Fruit fly (Drosophila melanogaster) whole organism, embryonic: ENCODE data around the gene CG5180.

Experiments
- ATbp ChIP-seq: fragments of 200-800 bp; sonication (Bioruptor generic); optimal IDR thresholded peaks from 2 replicates; lab custom pipeline; 2017; ENCODE audit warnings: missing biosample characterization, mild to moderate bottlenecking, missing genetic modification characterization, missing genetic modification reagents
- B-H2 ChIP-seq: fragments of 200-800 bp; sonication (Bioruptor generic); optimal IDR thresholded peaks from 2 replicates; lab custom pipeline; 2018; ENCODE audit warnings: missing biosample characterization, mild to moderate bottlenecking, missing genetic modification characterization
- BEAF-32 ChIP-seq: fragments of 200-800 bp; sonication (Bioruptor generic); optimal IDR thresholded peaks from 3 replicates; lab custom pipeline; 2017; ENCODE audit warnings: missing biosample characterization, missing genetic modification characterization, mild to moderate bottlenecking, moderate library complexity, missing genetic modification reagents
- CG10462 ChIP-seq: fragments of 200-800 bp; sonication (Bioruptor generic); optimal IDR thresholded peaks from 2 replicates; lab custom pipeline; 2016; ENCODE audit warnings: missing biosample characterization, missing genetic modification characterization
- CG11560 ChIP-seq: fragments of 200-800 bp; sonication (Bioruptor generic); IDR thresholded peaks from 3 replicates; pipeline ENCODE4 v1.3.6; 2022; ENCODE audit warnings: missing biosample characterization, missing genetic modification characterization
- CG11695 ChIP-seq: fragments of 200-800 bp; sonication (Bioruptor generic); IDR thresholded peaks from 3 replicates; pipeline ENCODE4 v1.3.6; 2022; ENCODE audit warnings: missing biosample characterization, missing genetic modification characterization
- CG12299 ChIP-seq: fragments of 200-800 bp; sonication (Bioruptor generic); optimal IDR thresholded peaks from 2 replicates; lab custom pipeline; 2018; ENCODE audit warnings: missing biosample characterization, mild to moderate bottlenecking, missing genetic modification characterization
- CG13123 ChIP-seq: fragments of 200-800 bp; sonication (Bioruptor generic); optimal IDR thresholded peaks from 2 replicates; lab custom pipeline; 2016; ENCODE audit warnings: missing biosample characterization, missing genetic modification characterization
- CG13624 ChIP-seq: fragments of 200-800 bp; sonication (Bioruptor generic); optimal IDR thresholded peaks from 2 replicates; lab custom pipeline; 2016; ENCODE audit warnings: missing biosample characterization, missing genetic modification characterization
- CG15514 ChIP-seq: fragments of 200-800 bp; sonication (Bioruptor generic); optimal IDR thresholded peaks from 3 replicates; lab custom pipeline; 2017; ENCODE audit warnings: missing biosample characterization, missing genetic modification characterization, mild to moderate bottlenecking, moderate library complexity, missing genetic modification reagents
- CG1647 ChIP-seq: fragments of 200-800 bp; sonication (Bioruptor generic); optimal IDR thresholded peaks from 3 replicates; lab custom pipeline; 2016; ENCODE audit warnings: missing biosample characterization, missing genetic modification characterization
- CG16815 ChIP-seq: fragments of 200-800 bp; sonication (Bioruptor generic); optimal IDR thresholded peaks from 3 replicates; lab custom pipeline; 2017; ENCODE audit warnings: missing biosample characterization, mild to moderate bottlenecking, missing genetic modification characterization
- CG17359 ChIP-seq: fragments of 200-800 bp; sonication (Bioruptor generic); optimal IDR thresholded peaks from 3 replicates; lab custom pipeline; 2018; ENCODE audit warnings: missing biosample characterization, mild to moderate bottlenecking, missing genetic modification characterization, moderate library complexity
- CG18262 ChIP-seq: fragments of 200-800 bp; optimal IDR thresholded peaks from 3 replicates; lab custom pipeline; 2019; ENCODE audit warnings: missing biosample characterization, mild to moderate bottlenecking, missing genetic modification characterization, moderate library complexity
- CG2120 ChIP-seq: fragments of 200-800 bp; sonication (Bioruptor generic); optimal IDR thresholded peaks from 3 replicates; lab custom pipeline; 2016; ENCODE audit warnings: missing biosample characterization, missing genetic modification characterization
- CG2678 ChIP-seq: fragments of 200-800 bp; sonication (Bioruptor generic); optimal IDR thresholded peaks from 3 replicates; lab custom pipeline; 2019; ENCODE audit warnings: missing biosample characterization, mild to moderate bottlenecking, missing genetic modification characterization, moderate library complexity
- CG31365 ChIP-seq: fragments of 200-800 bp; sonication (Bioruptor generic); optimal IDR thresholded peaks from 2 replicates; lab custom pipeline; 2018; ENCODE audit warnings: missing biosample characterization, mild to moderate bottlenecking, missing genetic modification characterization
- CG31388 ChIP-seq: fragments of 200-800 bp; sonication (Bioruptor generic); optimal IDR thresholded peaks from 2 replicates; lab custom pipeline; 2016; ENCODE audit warnings: missing biosample characterization, missing genetic modification characterization
- CG3847 ChIP-seq: fragments of 200-800 bp; sonication (Bioruptor generic); IDR thresholded peaks from 2 replicates; pipeline ENCODE4 v1.3.6; 2022; ENCODE audit warnings: missing biosample characterization, missing genetic modification characterization
- CG42726 ChIP-seq: fragments of 200-800 bp; sonication (Bioruptor generic); IDR thresholded peaks from 2 replicates; pipeline ENCODE4 v1.3.6; 2022; ENCODE audit warnings: missing biosample characterization, missing genetic modification characterization; ENCODE audit not compliant: partially characterized antibody
- CG6175 ChIP-seq: fragments of 200-800 bp; sonication (Bioruptor generic); IDR thresholded peaks from 3 replicates; pipeline ENCODE4 v1.3.6; 2022; ENCODE audit warnings: missing biosample characterization, missing genetic modification characterization
- CG6654 ChIP-seq: fragments of 200-800 bp; sonication (Bioruptor generic); optimal IDR thresholded peaks from 2 replicates; lab custom pipeline; 2017; ENCODE audit warnings: missing biosample characterization, mild to moderate bottlenecking, missing genetic modification characterization
- CG7839 ChIP-seq: fragments of 200-800 bp; sonication (Bioruptor generic); optimal IDR thresholded peaks from 3 replicates; lab custom pipeline; 2018; ENCODE audit warnings: missing biosample characterization, mild to moderate bottlenecking, missing genetic modification characterization, moderate library complexity
- CTCF ChIP-seq: fragments of 200-800 bp; sonication (Bioruptor generic); optimal IDR thresholded peaks from 2 replicates; lab custom pipeline; 2017; ENCODE audit warnings: missing biosample characterization, mild to moderate bottlenecking, missing genetic modification characterization, moderate library complexity
- D19A ChIP-seq: fragments of 200-800 bp; optimal IDR thresholded peaks from 3 replicates; lab custom pipeline; 2019; ENCODE audit warnings: missing biosample characterization, mild to moderate bottlenecking, missing genetic modification characterization, moderate library complexity
- Dp ChIP-seq: fragments of 200-800 bp; sonication (Bioruptor generic); optimal IDR thresholded peaks from 2 replicates; lab custom pipeline; 2018; ENCODE audit warnings: missing biosample characterization, mild to moderate bottlenecking, missing genetic modification characterization, moderate library complexity
- Fer3 ChIP-seq: fragments of 200-800 bp; sonication (Bioruptor generic); optimal IDR thresholded peaks from 2 replicates; lab custom pipeline; 2018; ENCODE audit warnings: missing biosample characterization, mild to moderate bottlenecking, missing genetic modification characterization, moderate library complexity
- Gsc ChIP-seq: fragments of 200-800 bp; sonication (Bioruptor generic); IDR thresholded peaks from 2 replicates; pipeline ENCODE4 v1.3.6; 2022; ENCODE audit warnings: missing biosample characterization, missing genetic modification characterization
- HLH3B ChIP-seq: fragments of 200-800 bp; sonication (Bioruptor generic); IDR thresholded peaks from 2 replicates; pipeline ENCODE4 v1.3.6; 2022; ENCODE audit warnings: missing biosample characterization, missing genetic modification characterization
- Hey ChIP-seq: fragments of 200-800 bp; sonication (Bioruptor generic); optimal IDR thresholded peaks from 3 replicates; lab custom pipeline; 2018; ENCODE audit warnings: missing biosample characterization, mild to moderate bottlenecking, missing genetic modification characterization
- Hr39 ChIP-seq: fragments of >200 bp; optimal IDR thresholded peaks from 2 replicates; lab custom pipeline; 2017
- Med ChIP-seq: fragments of 200-800 bp; sonication (Bioruptor generic); peaks from one replicate; lab custom pipeline; 2016; ENCODE audit warnings: missing biosample characterization, missing genetic modification characterization, mild to moderate bottlenecking, inconsistent platforms, moderate library complexity
- Meics ChIP-seq: fragments of 200-800 bp; sonication (Bioruptor generic); optimal IDR thresholded peaks from 2 replicates; lab custom pipeline; 2017; ENCODE audit warnings: missing biosample characterization, mild to moderate bottlenecking, missing genetic modification characterization
- Ravus ChIP-seq: fragments of 200-800 bp; sonication (Bioruptor generic); IDR thresholded peaks from 2 replicates; pipeline ENCODE4 v1.3.6; 2022; ENCODE audit warnings: missing biosample characterization, missing genetic modification characterization
- Sox102F ChIP-seq: fragments of 200-800 bp; sonication (Bioruptor generic); optimal IDR thresholded peaks from 2 replicates; lab custom pipeline; 2018; ENCODE audit warnings: missing biosample characterization, mild to moderate bottlenecking, missing genetic modification characterization, moderate library complexity
- ase ChIP-seq: fragments of 200-800 bp; sonication (Bioruptor generic); IDR thresholded peaks from 3 replicates; pipeline ENCODE4 v1.3.6; 2022; ENCODE audit warnings: missing biosample characterization, missing genetic modification characterization
- ash1 ChIP-seq: fragments of 200-800 bp; sonication (Bioruptor generic); optimal IDR thresholded peaks from 2 replicates; lab custom pipeline; 2018; ENCODE audit warnings: missing biosample characterization, mild to moderate bottlenecking, missing genetic modification characterization
- bab2 ChIP-seq: fragments of 200-800 bp; sonication (Bioruptor generic); optimal IDR thresholded peaks from 2 replicates; lab custom pipeline; 2016; ENCODE audit warnings: missing biosample characterization, missing genetic modification characterization
- cato ChIP-seq: fragments of 200-800 bp; sonication (Bioruptor generic); optimal IDR thresholded peaks from 2 replicates; lab custom pipeline; 2016; ENCODE audit warnings: missing biosample characterization, missing genetic modification characterization, borderline replicate concordance
- chif ChIP-seq, 2 experiments: fragments of 200-800 bp; sonication (Bioruptor generic); optimal IDR thresholded peaks; 3 replicates each; lab custom pipeline; 2016; ENCODE audit warnings: missing biosample characterization in 2 of 2, missing genetic modification characterization in 2 of 2
- dati ChIP-seq: fragments of 200-800 bp; sonication (Bioruptor generic); IDR thresholded peaks from 2 replicates; pipeline ENCODE4 v1.3.6; 2022; ENCODE audit warnings: missing biosample characterization, missing genetic modification characterization
- dm ChIP-seq: fragments of 200-800 bp; sonication (Bioruptor generic); optimal IDR thresholded peaks from 3 replicates; lab custom pipeline; 2016; ENCODE audit warnings: missing biosample characterization, missing genetic modification characterization
- her ChIP-seq: fragments of 200-800 bp; sonication (Bioruptor generic); optimal IDR thresholded peaks from 2 replicates; lab custom pipeline; 2016; ENCODE audit warnings: missing biosample characterization, missing genetic modification characterization
- jigr1 ChIP-seq: fragments of 200-800 bp; sonication (Bioruptor generic); IDR thresholded peaks from 3 replicates; pipeline ENCODE4 v1.3.6; 2022; ENCODE audit warnings: missing biosample characterization, missing genetic modification characterization
- ken ChIP-seq: fragments of 200-800 bp; sonication (Bioruptor generic); IDR thresholded peaks from 3 replicates; pipeline ENCODE4 v1.3.6; 2022; ENCODE audit warnings: missing biosample characterization, missing genetic modification characterization
- luna ChIP-seq: fragments of 200-800 bp; sonication (Bioruptor generic); optimal IDR thresholded peaks from 2 replicates; lab custom pipeline; 2016; ENCODE audit warnings: missing biosample characterization, missing genetic modification characterization
- nmo ChIP-seq: fragments of 200-800 bp; sonication (Bioruptor generic); optimal IDR thresholded peaks from 2 replicates; lab custom pipeline; 2018; ENCODE audit warnings: missing biosample characterization, mild to moderate bottlenecking, missing genetic modification characterization, moderate library complexity
- sd ChIP-seq: fragments of 200-800 bp; sonication (Bioruptor generic); optimal IDR thresholded peaks from 3 replicates; lab custom pipeline; 2018; ENCODE audit warnings: missing biosample characterization, mild to moderate bottlenecking, missing genetic modification characterization, moderate library complexity
- sens ChIP-seq: fragments of 200-800 bp; sonication (Bioruptor generic); peaks from one replicate; lab custom pipeline; 2016; ENCODE audit warnings: missing biosample characterization, missing genetic modification characterization
- sr ChIP-seq: fragments of 200-800 bp; sonication (Bioruptor generic); IDR thresholded peaks from 3 replicates; pipeline ENCODE4 v1.3.6; 2022; ENCODE audit warnings: missing biosample characterization, missing genetic modification characterization

Gene CG5180

dm6 chr3R:20550632-20551486 lies 6.9 kb upstream of the CG5180 start (continued):
- no peak for TF ChIP-seq ken (GFP tag; lab: Robert Waterston, UW)
- peak; percentile 76 for TF ChIP-seq CG13624 (GFP tag; lab: Kevin White, UChicago)
- peak; percentile 95 for TF ChIP-seq BEAF-32 (GFP tag; lab: Kevin White, UChicago)
- TF ChIP-seq Hr39 (lab: Kevin White, UChicago) = no peak
- no peak for TF ChIP-seq jigr1 (GFP tag; lab: Robert Waterston, UW)
- TF ChIP-seq Gsc (GFP tag; lab: Robert Waterston, UW) = no peak
- TF ChIP-seq dati (GFP tag; lab: Robert Waterston, UW) = 0 out of 2 replicates have a peak, but pooled peaks have one; percentile 24
- peak; percentile 94 for TF ChIP-seq Med
- TF ChIP-seq Fer3 (tag; lab: Kevin White, UChicago) = peak; percentile 63
- peak; percentile 19 for TF ChIP-seq CTCF (GFP tag; lab: Kevin White, UChicago)
- no peak for TF ChIP-seq luna (GFP tag; lab: Kevin White, UChicago)
- peak; percentile 78 for TF ChIP-seq CG31365 (tag; lab: Kevin White, UChicago)
- no peak for TF ChIP-seq Ravus (GFP tag; lab: Robert Waterston, UW)
- 0 out of 3 replicates have a peak, but pooled peaks have one; percentile 11 for TF ChIP-seq ase (GFP tag; lab: Robert Waterston, UW)
- peak; percentile 2 for TF ChIP-seq CG6654
- peak; percentile 21 for TF ChIP-seq Meics
- TF ChIP-seq nmo (GFP tag; lab: Kevin White, UChicago) = peak; percentile 15
- TF ChIP-seq sd (tag; lab: Kevin White, UChicago) = peak; percentile 49
- no peak for TF ChIP-seq CG31388 (GFP tag; lab: Kevin White, UChicago)
- TF ChIP-seq CG11560 (tag; lab: Robert Waterston, UW) = no peak
- TF ChIP-seq Sox102F (GFP tag; lab: Kevin White, UChicago) = peak; percentile 42
- TF ChIP-seq her (GFP tag; lab: Kevin White, UChicago) = peak; percentile 32
- no peak for TF ChIP-seq CG16815
- peak; percentile 53 for TF ChIP-seq dm
- TF ChIP-seq CG1647 (GFP tag; lab: Kevin White, UChicago) = peak; percentile 23
- peak; percentile 39 for TF ChIP-seq CG7839
- no peak for TF ChIP-seq CG6175
- TF ChIP-seq sr (GFP tag; lab: Robert Waterston, UW) = peak; percentile 89
- no peak for TF ChIP-seq CG3847 (GFP tag; lab: Robert Waterston, UW)
- peak; percentile 95 for TF ChIP-seq ATbp (GFP tag; lab: Kevin White, UChicago)
- TF ChIP-seq ash1 (GFP tag; lab: Kevin White, UChicago) = peak; percentile 92
- TF ChIP-seq CG17359 = peak; percentile 73
- peak; percentile 70; the same call in 1 of the 2 replicates for TF ChIP-seq HLH3B (GFP tag; lab: Robert Waterston, UW)
- peak; percentile 97 for TF ChIP-seq CG42726
- TF ChIP-seq CG15514 (GFP tag; lab: Kevin White, UChicago) = peak; percentile 71
- peak; percentile 83 for TF ChIP-seq sens
- TF ChIP-seq CG10462 (GFP tag; lab: Kevin White, UChicago) = peak; percentile 30
- TF ChIP-seq CG18262 = no peak
- peak; percentile 71 for TF ChIP-seq CG11695
- TF ChIP-seq Dp (GFP tag; lab: Kevin White, UChicago) = peak; percentile 53
- peak; percentile 86 for TF ChIP-seq B-H2 (GFP tag; lab: Kevin White, UChicago)
- TF ChIP-seq bab2 (GFP tag; lab: Kevin White, UChicago) = peak; percentile 58
- TF ChIP-seq chif (GFP tag; optimal IDR thresholded peaks at IDR 0.05; lab: Kevin White, UChicago) = peak; percentile 39 to 58
- peak; percentile 28 for TF ChIP-seq CG13123 (GFP tag; lab: Kevin White, UChicago)
- no peak for TF ChIP-seq CG2120
- TF ChIP-seq cato = no peak
- TF ChIP-seq D19A (tag; lab: Kevin White, UChicago) = peak; percentile 16
- TF ChIP-seq Hey (tag; lab: Kevin White, UChicago) = peak; percentile 91
- peak; percentile 68 for TF ChIP-seq CG2678 (tag; lab: Kevin White, UChicago)
- peak; percentile 86 for TF ChIP-seq CG12299 (tag; lab: Kevin White, UChicago)
